Fruit fly (Drosophila melanogaster) whole organism, embryonic: ENCODE data around the gene Tsp66A.
A peak's percentile ranks its signal among the peaks of the same experiment; 100 is the strongest.

ENCODE experiments used
- Atf-2 ChIP-seq: fragments of 200-800 bp; sonication (Bioruptor generic); optimal IDR thresholded peaks from 2 replicates; lab custom pipeline; 2016; ENCODE audit warnings: missing biosample characterization, missing genetic modification characterization
- Atf6 ChIP-seq: fragments of 200-800 bp; sonication (Bioruptor generic); IDR thresholded peaks from 2 replicates; pipeline ENCODE4 v1.3.6; 2022; ENCODE audit warnings: missing biosample characterization, missing genetic modification characterization
- B-H1 ChIP-seq: fragments of 200-800 bp; sonication (Bioruptor generic); IDR thresholded peaks from 3 replicates; pipeline ENCODE4 v1.3.6; 2022; ENCODE audit warnings: missing biosample characterization, missing genetic modification characterization
- CG10267 ChIP-seq: fragments of 200-800 bp; sonication (Bioruptor generic); optimal IDR thresholded peaks from 2 replicates; lab custom pipeline; 2018; ENCODE audit warnings: missing biosample characterization, mild to moderate bottlenecking, missing genetic modification characterization, moderate library complexity
- CG11504 ChIP-seq: fragments of 200-800 bp; sonication (Bioruptor generic); optimal IDR thresholded peaks from 3 replicates; lab custom pipeline; 2019; ENCODE audit warnings: missing biosample characterization, mild to moderate bottlenecking, missing genetic modification characterization, moderate library complexity
- CG12071 ChIP-seq: fragments of 200-800 bp; sonication (Bioruptor generic); optimal IDR thresholded peaks from 3 replicates; lab custom pipeline; 2018; ENCODE audit warnings: missing biosample characterization, mild to moderate bottlenecking, missing genetic modification characterization
- CG12299 ChIP-seq: fragments of 200-800 bp; sonication (Bioruptor generic); optimal IDR thresholded peaks from 2 replicates; lab custom pipeline; 2018; ENCODE audit warnings: missing biosample characterization, mild to moderate bottlenecking, missing genetic modification characterization
- CG12942 ChIP-seq: fragments of 200-800 bp; sonication (Bioruptor generic); optimal IDR thresholded peaks from 3 replicates; lab custom pipeline; 2016; ENCODE audit warnings: missing biosample characterization, missing genetic modification characterization
- CG13287 ChIP-seq: fragments of 200-800 bp; sonication (Bioruptor generic); IDR thresholded peaks from 2 replicates; pipeline ENCODE4 v1.3.6; 2022; ENCODE audit warnings: missing biosample characterization, missing genetic modification characterization; ENCODE audit not compliant: partially characterized antibody
- CG13894 ChIP-seq: fragments of 200-800 bp; sonication (Bioruptor generic); optimal IDR thresholded peaks from 3 replicates; lab custom pipeline; 2018; ENCODE audit warnings: missing biosample characterization, mild to moderate bottlenecking, missing genetic modification characterization, moderate library complexity
- CG15514 ChIP-seq: fragments of 200-800 bp; sonication (Bioruptor generic); optimal IDR thresholded peaks from 3 replicates; lab custom pipeline; 2017; ENCODE audit warnings: missing biosample characterization, missing genetic modification characterization, mild to moderate bottlenecking, moderate library complexity, missing genetic modification reagents
- CG2199 ChIP-seq: fragments of 200-800 bp; sonication (Bioruptor generic); IDR thresholded peaks from 3 replicates; pipeline ENCODE4 v1.3.6; 2022; ENCODE audit warnings: missing biosample characterization, missing genetic modification characterization
- CG31388 ChIP-seq: fragments of 200-800 bp; sonication (Bioruptor generic); optimal IDR thresholded peaks from 2 replicates; lab custom pipeline; 2016; ENCODE audit warnings: missing biosample characterization, missing genetic modification characterization
- CG7372 ChIP-seq: fragments of 200-800 bp; sonication (Bioruptor generic); IDR thresholded peaks from 2 replicates; pipeline ENCODE4 v1.3.6; 2022; ENCODE audit warnings: missing biosample characterization, missing genetic modification characterization
- CG8290 ChIP-seq, 3 experiments: fragments of 200-800 bp; sonication (Bioruptor generic); optimal IDR thresholded peaks; 2 replicates each; lab custom pipeline; 2016 to 2019; ENCODE audit warnings: missing biosample characterization in 3 of 3, missing genetic modification characterization in 3 of 3, mild to moderate bottlenecking in 2 of 3, moderate library complexity in 1 of 3
- CHES-1-like ChIP-seq: fragments of 200-800 bp; sonication (Bioruptor generic); optimal IDR thresholded peaks from 2 replicates; lab custom pipeline; 2016; ENCODE audit warnings: missing biosample characterization, missing genetic modification characterization
- Chrac-16 ChIP-seq: fragments of 200-800 bp; sonication (Bioruptor generic); optimal IDR thresholded peaks from 3 replicates; lab custom pipeline; 2016; ENCODE audit warnings: missing biosample characterization, missing genetic modification characterization
- Deaf1 ChIP-seq: fragments of 200-800 bp; optimal IDR thresholded peaks from 3 replicates; lab custom pipeline; 2019; ENCODE audit warnings: missing biosample characterization, mild to moderate bottlenecking, missing genetic modification characterization, moderate library complexity
- Gsc ChIP-seq: fragments of 200-800 bp; sonication (Bioruptor generic); IDR thresholded peaks from 2 replicates; pipeline ENCODE4 v1.3.6; 2022; ENCODE audit warnings: missing biosample characterization, missing genetic modification characterization
- Lhr ChIP-seq: fragments of 200-800 bp; sonication (Bioruptor generic); optimal IDR thresholded peaks from 3 replicates; lab custom pipeline; 2017; ENCODE audit warnings: mild to moderate bottlenecking, missing biosample characterization, missing genetic modification reagents, missing genetic modification characterization
- NC2α ChIP-seq: fragments of 200-800 bp; sonication (Bioruptor generic); optimal IDR thresholded peaks from 2 replicates; lab custom pipeline; 2016; ENCODE audit warnings: missing biosample characterization, missing genetic modification characterization
- Nf-YB ChIP-seq: fragments of 200-800 bp; sonication (Bioruptor generic); optimal IDR thresholded peaks from 3 replicates; lab custom pipeline; 2019; ENCODE audit warnings: missing biosample characterization, mild to moderate bottlenecking, missing genetic modification characterization, moderate library complexity
- Nf-YC ChIP-seq: fragments of 200-800 bp; optimal IDR thresholded peaks from 3 replicates; lab custom pipeline; 2019; ENCODE audit warnings: missing biosample characterization, mild to moderate bottlenecking, missing genetic modification characterization, moderate library complexity
- Oaz ChIP-seq: fragments of 200-800 bp; sonication (Bioruptor generic); IDR thresholded peaks from 2 replicates; pipeline ENCODE4 v1.3.6; 2022; ENCODE audit warnings: missing biosample characterization, missing genetic modification characterization
- Oli ChIP-seq: fragments of 200-800 bp; sonication (Bioruptor generic); optimal IDR thresholded peaks from 2 replicates; lab custom pipeline; 2018; ENCODE audit warnings: missing biosample characterization, mild to moderate bottlenecking, missing genetic modification characterization, moderate library complexity
- Rfx ChIP-seq: fragments of 200-800 bp; sonication (Bioruptor generic); IDR thresholded peaks from 2 replicates; pipeline ENCODE4 v1.3.6; 2022; ENCODE audit warnings: missing biosample characterization, missing genetic modification characterization
- Spps ChIP-seq: fragments of 200-800 bp; sonication (Bioruptor generic); optimal IDR thresholded peaks from 2 replicates; lab custom pipeline; 2018; ENCODE audit warnings: missing biosample characterization, mild to moderate bottlenecking, missing genetic modification characterization
- Usf ChIP-seq: fragments of 200-800 bp; sonication (Bioruptor generic); optimal IDR thresholded peaks from 2 replicates; lab custom pipeline; 2017; ENCODE audit warnings: missing genotype, missing biosample characterization, missing genetic modification characterization
- Xbp1 ChIP-seq: fragments of 200-800 bp; sonication (Bioruptor generic); optimal IDR thresholded peaks from 3 replicates; lab custom pipeline; 2016; ENCODE audit warnings: missing biosample characterization, mild to moderate bottlenecking, missing genetic modification characterization
- abd-A ChIP-seq: fragments of 200-800 bp; sonication (Bioruptor generic); optimal IDR thresholded peaks from 3 replicates; lab custom pipeline; 2019; ENCODE audit warnings: missing biosample characterization, mild to moderate bottlenecking, missing genetic modification characterization, moderate library complexity
- crol ChIP-seq: fragments of 200-800 bp; sonication (Bioruptor generic); IDR thresholded peaks from 2 replicates; pipeline ENCODE4 v1.3.6; 2022; ENCODE audit warnings: missing biosample characterization, missing genetic modification characterization
- dpn ChIP-seq, 2 experiments: fragments of 200-800 bp; sonication (Bioruptor generic); optimal IDR thresholded peaks; 3 replicates each; lab custom pipeline; 2016; ENCODE audit warnings: missing biosample characterization in 2 of 2, missing genetic modification characterization in 2 of 2
- ewg ChIP-seq: fragments of 200-800 bp; sonication (Bioruptor generic); optimal IDR thresholded peaks from 3 replicates; lab custom pipeline; 2017; ENCODE audit warnings: mild to moderate bottlenecking, missing biosample characterization, missing genetic modification reagents, missing genetic modification characterization
- fd102C ChIP-seq: fragments of 200-800 bp; sonication (Bioruptor generic); optimal IDR thresholded peaks from 2 replicates; lab custom pipeline; 2018; ENCODE audit warnings: missing biosample characterization, mild to moderate bottlenecking, missing genetic modification characterization, moderate library complexity
- gcm ChIP-seq: fragments of 200-800 bp; sonication (Bioruptor generic); optimal IDR thresholded peaks from 2 replicates; lab custom pipeline; 2019; ENCODE audit warnings: missing biosample characterization, mild to moderate bottlenecking, missing genetic modification characterization, moderate library complexity
- lbe ChIP-seq: fragments of 200-800 bp; sonication (Bioruptor generic); optimal IDR thresholded peaks from 2 replicates; lab custom pipeline; 2016; ENCODE audit warnings: missing biosample characterization, mild to moderate bottlenecking, missing genetic modification characterization
- lola ChIP-seq, 3 experiments: fragments of >200 bp in 2 of 3; fragments of 200-800 bp in 1 of 3; sonication (Bioruptor generic) in 1 of 3; optimal IDR thresholded peaks; 2 replicates each; lab custom pipeline; 2017 to 2019; ENCODE audit warnings: missing biosample characterization in 3 of 3, missing genetic modification characterization in 3 of 3, mild to moderate bottlenecking in 1 of 3, moderate library complexity in 1 of 3
- luna ChIP-seq: fragments of 200-800 bp; sonication (Bioruptor generic); optimal IDR thresholded peaks from 2 replicates; lab custom pipeline; 2016; ENCODE audit warnings: missing biosample characterization, missing genetic modification characterization
- mirr ChIP-seq: fragments of 200-800 bp; sonication (Bioruptor generic); optimal IDR thresholded peaks from 3 replicates; lab custom pipeline; 2018; ENCODE audit warnings: missing biosample characterization, mild to moderate bottlenecking, missing genetic modification characterization
- otp ChIP-seq: fragments of 200-800 bp; sonication (Bioruptor generic); IDR thresholded peaks from 3 replicates; pipeline ENCODE4, ENCODE4 v1.3.6; 2022; ENCODE audit warnings: missing biosample characterization, missing genetic modification characterization
- sc ChIP-seq, 3 experiments: fragments of >200 bp in 2 of 3; fragments of 200-800 bp in 1 of 3; sonication (Bioruptor generic) in 1 of 3; optimal IDR thresholded peaks; 2 replicates in 2 of 3; 3 replicates in 1 of 3; lab custom pipeline; 2017; ENCODE audit warnings: mild to moderate bottlenecking in 1 of 3, missing biosample characterization in 1 of 3, missing genetic modification characterization in 1 of 3, missing genetic modification reagents in 1 of 3
- seq ChIP-seq: fragments of 200-800 bp; sonication (Bioruptor generic); IDR thresholded peaks from 2 replicates; pipeline ENCODE4 v1.3.6; 2022; ENCODE audit warnings: missing biosample characterization, missing genetic modification characterization
- sug ChIP-seq: fragments of 200-800 bp; optimal IDR thresholded peaks from 2 replicates; lab custom pipeline; 2019; ENCODE audit warnings: missing biosample characterization, mild to moderate bottlenecking, missing genetic modification characterization, moderate library complexity
- tx ChIP-seq: fragments of 200-800 bp; sonication (Bioruptor generic); optimal IDR thresholded peaks from 2 replicates; lab custom pipeline; 2016; ENCODE audit warnings: missing biosample characterization, missing genetic modification characterization
- unpg ChIP-seq: fragments of 200-800 bp; sonication (Bioruptor generic); optimal IDR thresholded peaks from 3 replicates; lab custom pipeline; 2018; ENCODE audit warnings: missing biosample characterization, mild to moderate bottlenecking, missing genetic modification characterization, moderate library complexity
- vvl ChIP-seq: fragments of 200-800 bp; sonication (Bioruptor generic); IDR thresholded peaks from 2 replicates; pipeline ENCODE4 v1.3.6; 2022; ENCODE audit warnings: missing biosample characterization, missing genetic modification characterization
- zfh1 ChIP-seq: fragments of 200-800 bp; sonication (Bioruptor generic); IDR thresholded peaks from 3 replicates; pipeline ENCODE4 v1.3.6; 2022; ENCODE audit warnings: missing biosample characterization, missing genetic modification characterization

Gene Tsp66A

DNA sequence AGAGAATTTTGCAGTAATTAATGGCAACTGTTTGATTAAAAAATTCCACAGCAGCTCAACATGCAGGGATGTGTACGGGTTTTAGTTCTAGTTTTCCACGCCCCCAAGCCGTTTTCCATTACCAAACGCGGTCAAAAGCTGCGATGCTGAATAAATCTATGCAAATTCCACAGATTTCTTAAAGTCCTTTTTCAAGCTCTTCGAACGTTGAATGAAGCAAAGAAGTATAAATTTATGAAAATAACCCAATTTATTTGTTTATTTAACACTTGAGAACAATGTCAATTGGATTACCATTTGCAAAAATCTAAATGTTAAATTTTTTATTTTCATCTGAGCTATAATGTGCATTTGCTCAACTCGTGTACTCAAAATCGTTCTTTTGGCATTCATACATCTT, at the start of gene Tsp66A, which contains the start of the genes CG42660 and CG42661:
Gene Tsp66A (plus strand): TSS at position 301 of the 400 bp plus-strand sequence.
Gene CG42660 (plus strand): TSS at position 301 of the 400 bp plus-strand sequence.
Gene CG42661 (plus strand): TSS at position 301 of the 400 bp plus-strand sequence.
- TF ChIP-seq gcm (GFP tag; lab: Kevin White, UChicago) (no peak), dpn (GFP tag; optimal IDR thresholded peaks at IDR 0.05; lab: Kevin White, UChicago) (no peak), sug (tag; lab: Kevin White, UChicago) (no peak), unpg (GFP tag; lab: Kevin White, UChicago) (no peak), CG12942 (GFP tag; lab: Kevin White, UChicago) (no peak), tx (GFP tag; lab: Kevin White, UChicago) (no peak), vvl (no peak), luna (GFP tag; lab: Kevin White, UChicago) (no peak)

DNA sequence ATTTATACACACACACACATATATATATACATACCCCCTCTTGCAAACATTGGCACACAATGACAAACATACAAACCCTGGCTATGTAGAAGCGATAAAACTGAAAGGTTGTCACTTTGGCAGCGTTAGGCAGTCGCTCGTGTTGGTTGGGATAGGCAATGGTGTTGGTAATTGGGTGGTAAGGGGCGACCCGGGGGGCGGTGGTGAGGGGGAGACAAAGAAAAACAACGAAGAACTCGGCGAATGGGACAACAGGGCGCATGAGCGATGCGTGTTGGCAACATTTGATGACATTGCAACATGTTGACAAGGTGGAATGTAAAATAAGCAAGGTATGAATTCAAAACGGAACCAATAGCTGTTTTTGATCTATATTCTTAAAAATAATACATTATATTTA, 42.7 kb upstream of the Tsp66A start:
- peak; percentile 94 for TF ChIP-seq Deaf1 (tag; lab: Kevin White, UChicago)
- TF ChIP-seq CG7372 (GFP tag; lab: Robert Waterston, UW) = peak; percentile 69
- peak; percentile 18 for TF ChIP-seq CG12071
- TF ChIP-seq crol = peak; percentile 95
- peak; percentile 91 for TF ChIP-seq ewg (GFP tag; lab: Kevin White, UChicago)
- peak; percentile 99 for TF ChIP-seq CG11504 (tag; lab: Kevin White, UChicago)
- no peak for TF ChIP-seq Atf6
- TF ChIP-seq NC2α = no peak
- TF ChIP-seq mirr (GFP tag; lab: Kevin White, UChicago) = peak; percentile 42
- TF ChIP-seq Nf-YB (GFP tag; lab: Kevin White, UChicago) = peak; percentile 72
- no peak for TF ChIP-seq CG2199
- TF ChIP-seq abd-A (tag; lab: Kevin White, UChicago) = peak; percentile 89
- TF ChIP-seq Nf-YC (tag; lab: Kevin White, UChicago) = peak; percentile 90

DNA sequence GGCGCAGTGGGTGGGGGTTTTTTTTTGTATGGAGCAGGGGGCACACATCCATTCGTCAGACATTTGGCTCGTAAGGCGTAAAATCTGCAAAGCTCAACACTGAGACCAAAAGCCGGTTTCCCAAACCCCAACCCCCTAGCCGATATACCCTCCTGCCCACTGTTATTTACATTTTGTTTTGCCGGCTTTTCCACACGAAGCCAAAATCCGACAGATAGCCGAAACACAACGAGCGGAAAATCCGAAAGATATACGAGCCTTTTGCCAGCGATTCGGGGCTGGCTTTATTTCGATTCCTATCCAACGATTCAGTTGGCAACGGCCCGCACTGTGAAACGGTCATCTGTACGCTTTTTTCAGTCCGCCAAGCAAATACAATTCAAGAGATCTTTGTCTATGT, 41.8 kb upstream of the Tsp66A start, which contains the start of gene CG42458:
Gene CG42458 (plus strand): TSS at position 311 of the 400 bp plus-strand sequence.
- TF ChIP-seq Usf (GFP tag; lab: Kevin White, UChicago) = no peak
- no peak for TF ChIP-seq Oli (tag; lab: Kevin White, UChicago)
- no peak for TF ChIP-seq fd102C (GFP tag; lab: Kevin White, UChicago)
- no peak for TF ChIP-seq CG15514
- no peak for TF ChIP-seq CG12299 (tag; lab: Kevin White, UChicago)
- TF ChIP-seq Xbp1 (GFP tag; lab: Kevin White, UChicago) = no peak
- TF ChIP-seq Oaz = no peak
- no peak for TF ChIP-seq zfh1 (GFP tag; lab: Robert Waterston, UW)
- TF ChIP-seq B-H1 (GFP tag; lab: Robert Waterston, UW) = no peak
- no peak for TF ChIP-seq Lhr (GFP tag; lab: Kevin White, UChicago)
- TF ChIP-seq seq (GFP tag; lab: Robert Waterston, UW) = peak; percentile 7; the same call in 1 of the 2 replicates
- no peak for TF ChIP-seq lbe (GFP tag; lab: Kevin White, UChicago)
- TF ChIP-seq CHES-1-like = no peak
- TF ChIP-seq CG13287 (GFP tag; lab: Robert Waterston, UW) = no peak
- no peak for TF ChIP-seq lola (GFP tag; optimal IDR thresholded peaks at IDR 0.05; lab: Kevin White, UChicago)
- TF ChIP-seq Atf-2 (GFP tag; lab: Kevin White, UChicago) = no peak
- TF ChIP-seq Spps (tag; lab: Kevin White, UChicago) = no peak
- TF ChIP-seq otp (GFP tag; lab: Robert Waterston, UW) = no peak
- TF ChIP-seq Gsc (GFP tag; lab: Robert Waterston, UW) = no peak
- TF ChIP-seq CG10267 (tag; lab: Kevin White, UChicago) = no peak
- TF ChIP-seq Rfx (GFP tag; lab: Robert Waterston, UW) = peak; percentile 46
- TF ChIP-seq CG8290 (GFP tag; optimal IDR thresholded peaks at IDR 0.05; lab: Kevin White, UChicago) = no peak
- TF ChIP-seq CG8290 (tag; optimal IDR thresholded peaks at IDR 0.05; lab: Kevin White, UChicago) = peak in 1 of 2 experiments; percentile 29
- TF ChIP-seq CG13894 (tag; lab: Kevin White, UChicago) = peak; percentile 84
- no peak for TF ChIP-seq sc (optimal IDR thresholded peaks at IDR 0.05; lab: Kevin White, UChicago)
- no peak for TF ChIP-seq sc (GFP tag; optimal IDR thresholded peaks at IDR 0.05; lab: Kevin White, UChicago)
- TF ChIP-seq Chrac-16 (GFP tag; lab: Kevin White, UChicago) = no peak
- no peak for TF ChIP-seq ewg (GFP tag; lab: Kevin White, UChicago)
- TF ChIP-seq CG31388 (GFP tag; lab: Kevin White, UChicago) = no peak
